Fruit fly (Drosophila melanogaster) whole organism, embryonic: ENCODE results near the gene Lcp65Aa.

Experiments
- Abd-B ChIP-seq: fragments of 200-800 bp; sonication (Bioruptor generic); optimal IDR thresholded peaks from 2 replicates; lab custom pipeline; 2018; ENCODE audit warnings: missing biosample characterization, mild to moderate bottlenecking, missing genetic modification characterization, moderate library complexity
- Atf-2 ChIP-seq: fragments of 200-800 bp; sonication (Bioruptor generic); optimal IDR thresholded peaks from 2 replicates; lab custom pipeline; 2016; ENCODE audit warnings: missing biosample characterization, missing genetic modification characterization
- Atf3 ChIP-seq: fragments of 200-800 bp; sonication (Bioruptor generic); optimal IDR thresholded peaks from 3 replicates; lab custom pipeline; 2016; ENCODE audit warnings: missing biosample characterization, missing genetic modification characterization
- B-H2 ChIP-seq: fragments of 200-800 bp; sonication (Bioruptor generic); optimal IDR thresholded peaks from 2 replicates; lab custom pipeline; 2018; ENCODE audit warnings: missing biosample characterization, mild to moderate bottlenecking, missing genetic modification characterization
- BtbVII ChIP-seq: fragments of 200-800 bp; sonication (Bioruptor generic); optimal IDR thresholded peaks from 3 replicates; lab custom pipeline; 2017; ENCODE audit warnings: missing biosample characterization, mild to moderate bottlenecking, missing genetic modification characterization
- CG10543 ChIP-seq: fragments of 200-800 bp; sonication (Bioruptor generic); optimal IDR thresholded peaks from 3 replicates; lab custom pipeline; 2017; ENCODE audit warnings: missing biosample characterization, mild to moderate bottlenecking, missing genetic modification characterization, moderate library complexity
- CG10654 ChIP-seq: fragments of 200-800 bp; sonication (Bioruptor generic); optimal IDR thresholded peaks from 2 replicates; lab custom pipeline; 2016; ENCODE audit warnings: missing biosample characterization, missing genetic modification characterization
- CG12744 ChIP-seq: fragments of 200-800 bp; sonication (Bioruptor generic); optimal IDR thresholded peaks from 2 replicates; lab custom pipeline; 2016; ENCODE audit warnings: missing biosample characterization, missing genetic modification characterization
- CG14667 ChIP-seq: fragments of 200-800 bp; sonication (Bioruptor generic); IDR thresholded peaks from 2 replicates; pipeline ENCODE4 v1.3.6; 2022; ENCODE audit warnings: missing biosample characterization, missing genetic modification characterization
- CG14860 ChIP-seq: fragments of 200-800 bp; sonication (Bioruptor generic); IDR thresholded peaks from 3 replicates; pipeline ENCODE4 v1.3.6; 2022; ENCODE audit warnings: missing biosample characterization, missing genetic modification characterization; ENCODE audit not compliant: partially characterized antibody
- CG1647 ChIP-seq: fragments of 200-800 bp; sonication (Bioruptor generic); optimal IDR thresholded peaks from 3 replicates; lab custom pipeline; 2016; ENCODE audit warnings: missing biosample characterization, missing genetic modification characterization
- CG18619 ChIP-seq: fragments of 200-800 bp; sonication (Bioruptor generic); optimal IDR thresholded peaks from 3 replicates; lab custom pipeline; 2017; ENCODE audit warnings: missing biosample characterization, mild to moderate bottlenecking, missing genetic modification characterization
- CG30403 ChIP-seq: fragments of 200-800 bp; sonication (Bioruptor generic); optimal IDR thresholded peaks from 3 replicates; lab custom pipeline; 2016; ENCODE audit warnings: missing biosample characterization, missing genetic modification characterization
- CG3065 ChIP-seq: fragments of 200-800 bp; sonication (Bioruptor generic); optimal IDR thresholded peaks from 2 replicates; lab custom pipeline; 2016; ENCODE audit warnings: missing biosample characterization, missing genetic modification characterization
- CG31388 ChIP-seq: fragments of 200-800 bp; sonication (Bioruptor generic); optimal IDR thresholded peaks from 2 replicates; lab custom pipeline; 2016; ENCODE audit warnings: missing biosample characterization, missing genetic modification characterization
- CG32772 ChIP-seq: fragments of 200-800 bp; sonication (Bioruptor generic); IDR thresholded peaks from 2 replicates; pipeline ENCODE4 v1.3.6; 2022; ENCODE audit warnings: missing biosample characterization, missing genetic modification characterization
- CG33557 ChIP-seq: fragments of 200-800 bp; sonication (Bioruptor generic); optimal IDR thresholded peaks from 2 replicates; lab custom pipeline; 2019; ENCODE audit warnings: missing biosample characterization, mild to moderate bottlenecking, missing genetic modification characterization, moderate library complexity
- CG3407 ChIP-seq: fragments of 200-800 bp; sonication (Bioruptor generic); optimal IDR thresholded peaks from 2 replicates; lab custom pipeline; 2018; ENCODE audit warnings: missing biosample characterization, mild to moderate bottlenecking, missing genetic modification characterization
- CG42726 ChIP-seq: fragments of 200-800 bp; sonication (Bioruptor generic); IDR thresholded peaks from 2 replicates; pipeline ENCODE4 v1.3.6; 2022; ENCODE audit warnings: missing biosample characterization, missing genetic modification characterization; ENCODE audit not compliant: partially characterized antibody
- CG6689 ChIP-seq: fragments of 200-800 bp; sonication (Bioruptor generic); IDR thresholded peaks from 2 replicates; pipeline ENCODE4 v1.3.6; 2022; ENCODE audit warnings: missing biosample characterization, missing genetic modification characterization
- CG6813 ChIP-seq: fragments of 200-800 bp; sonication (Bioruptor generic); optimal IDR thresholded peaks from 2 replicates; lab custom pipeline; 2017; ENCODE audit warnings: missing biosample characterization, missing genetic modification characterization, mild to moderate bottlenecking, moderate library complexity, missing genetic modification reagents
- CG7357 ChIP-seq: fragments of 200-800 bp; sonication (Bioruptor generic); IDR thresholded peaks from 3 replicates; pipeline ENCODE4 v1.3.6; 2022; ENCODE audit warnings: missing biosample characterization, missing genetic modification characterization
- CG8281 ChIP-seq: fragments of 200-800 bp; sonication (Bioruptor generic); optimal IDR thresholded peaks from 2 replicates; lab custom pipeline; 2018; ENCODE audit warnings: missing biosample characterization, mild to moderate bottlenecking, missing genetic modification characterization, moderate library complexity
- CHES-1-like ChIP-seq: fragments of 200-800 bp; sonication (Bioruptor generic); optimal IDR thresholded peaks from 2 replicates; lab custom pipeline; 2016; ENCODE audit warnings: missing biosample characterization, missing genetic modification characterization
- D19B ChIP-seq: fragments of 200-800 bp; sonication (Bioruptor generic); optimal IDR thresholded peaks from 2 replicates; lab custom pipeline; 2017; ENCODE audit warnings: missing biosample characterization, mild to moderate bottlenecking, missing genetic modification characterization
- Dad ChIP-seq: fragments of 200-800 bp; sonication (Bioruptor generic); optimal IDR thresholded peaks from 3 replicates; lab custom pipeline; 2016; ENCODE audit warnings: missing biosample characterization, missing genetic modification characterization
- Drgx ChIP-seq: fragments of 200-800 bp; sonication (Bioruptor generic); IDR thresholded peaks from 2 replicates; pipeline ENCODE4 v1.3.6; 2022; ENCODE audit warnings: missing biosample characterization, missing genetic modification characterization
- ERR ChIP-seq: fragments of 200-800 bp; sonication (Bioruptor generic); optimal IDR thresholded peaks from 2 replicates; lab custom pipeline; 2016; ENCODE audit warnings: missing biosample characterization, missing genetic modification characterization
- Hmr ChIP-seq: fragments of 200-800 bp; sonication (Bioruptor generic); optimal IDR thresholded peaks from 3 replicates; lab custom pipeline; 2017; ENCODE audit warnings: mild to moderate bottlenecking, missing biosample characterization, missing genetic modification reagents, missing genetic modification characterization
- Hr3 ChIP-seq: fragments of 200-800 bp; sonication (Bioruptor generic); optimal IDR thresholded peaks from 3 replicates; lab custom pipeline; 2016; ENCODE audit warnings: missing biosample characterization, missing genetic modification characterization
- Optix ChIP-seq: fragments of 200-800 bp; sonication (Bioruptor generic); IDR thresholded peaks from 3 replicates; pipeline ENCODE4 v1.3.6; 2022; ENCODE audit warnings: missing biosample characterization, missing genetic modification characterization
- Sin3A ChIP-seq: fragments of >200 bp; optimal IDR thresholded peaks from 2 replicates; lab custom pipeline; 2018
- bab2 ChIP-seq: fragments of 200-800 bp; sonication (Bioruptor generic); optimal IDR thresholded peaks from 2 replicates; lab custom pipeline; 2016; ENCODE audit warnings: missing biosample characterization, missing genetic modification characterization
- bowl ChIP-seq: fragments of 200-800 bp; sonication (Bioruptor generic); IDR thresholded peaks from 2 replicates; pipeline ENCODE4 v1.3.6; 2022; ENCODE audit warnings: missing biosample characterization, missing genetic modification characterization
- br ChIP-seq: fragments of >200 bp; optimal IDR thresholded peaks from 2 replicates; lab custom pipeline; 2017
- chn ChIP-seq: fragments of 200-800 bp; sonication (Bioruptor generic); optimal IDR thresholded peaks from 2 replicates; lab custom pipeline; 2016; ENCODE audit warnings: missing biosample characterization, missing genetic modification characterization
- corto ChIP-seq: fragments of 200-800 bp; sonication (Bioruptor generic); optimal IDR thresholded peaks from 2 replicates; lab custom pipeline; 2016; ENCODE audit warnings: missing biosample characterization, mild to moderate bottlenecking, missing genetic modification characterization, moderate library complexity
- dati ChIP-seq: fragments of 200-800 bp; sonication (Bioruptor generic); IDR thresholded peaks from 2 replicates; pipeline ENCODE4 v1.3.6; 2022; ENCODE audit warnings: missing biosample characterization, missing genetic modification characterization
- dysf ChIP-seq: fragments of 200-800 bp; sonication (Bioruptor generic); IDR thresholded peaks from 3 replicates; pipeline ENCODE4 v1.3.6; 2022; ENCODE audit warnings: missing biosample characterization, missing genetic modification characterization
- fd102C ChIP-seq: fragments of 200-800 bp; sonication (Bioruptor generic); optimal IDR thresholded peaks from 2 replicates; lab custom pipeline; 2018; ENCODE audit warnings: missing biosample characterization, mild to moderate bottlenecking, missing genetic modification characterization, moderate library complexity
- gcm2 ChIP-seq: fragments of 200-800 bp; sonication (Bioruptor generic); optimal IDR thresholded peaks from 2 replicates; lab custom pipeline; 2016; ENCODE audit warnings: missing biosample characterization, missing genetic modification characterization
- kah ChIP-seq: fragments of 200-800 bp; sonication (Bioruptor generic); optimal IDR thresholded peaks from 2 replicates; lab custom pipeline; 2018; ENCODE audit warnings: missing biosample characterization, mild to moderate bottlenecking, missing genetic modification characterization
- lab ChIP-seq: fragments of 200-800 bp; sonication (Bioruptor generic); optimal IDR thresholded peaks from 3 replicates; lab custom pipeline; 2017; ENCODE audit warnings: missing biosample characterization, missing genetic modification characterization, mild to moderate bottlenecking, moderate library complexity, missing genetic modification reagents
- lov ChIP-seq, 2 experiments: fragments of 200-800 bp in 1 of 2; fragments of >200 bp in 1 of 2; sonication (Bioruptor generic) in 1 of 2; IDR thresholded peaks in 1 of 2; optimal IDR thresholded peaks in 1 of 2; 2 replicates in 1 of 2; 3 replicates in 1 of 2; pipeline versions ENCODE4 v1.3.6 to Lab custom; 2017 to 2022; ENCODE audit warnings: missing biosample characterization in 1 of 2, missing genetic modification characterization in 1 of 2
- mld ChIP-seq: fragments of 200-800 bp; sonication (Bioruptor generic); IDR thresholded peaks from 3 replicates; pipeline ENCODE4 v1.3.6; 2022; ENCODE audit warnings: missing biosample characterization, missing genetic modification characterization; ENCODE audit not compliant: partially characterized antibody
- nerfin-1 ChIP-seq: fragments of 200-800 bp; sonication (Bioruptor generic); optimal IDR thresholded peaks from 3 replicates; lab custom pipeline; 2019; ENCODE audit warnings: missing biosample characterization, mild to moderate bottlenecking, missing genetic modification characterization, moderate library complexity
- otp ChIP-seq: fragments of 200-800 bp; sonication (Bioruptor generic); IDR thresholded peaks from 3 replicates; pipeline ENCODE4, ENCODE4 v1.3.6; 2022; ENCODE audit warnings: missing biosample characterization, missing genetic modification characterization
- p53 ChIP-seq: fragments of 200-800 bp; sonication (Bioruptor generic); optimal IDR thresholded peaks from 2 replicates; lab custom pipeline; 2016; ENCODE audit warnings: missing biosample characterization, missing genetic modification characterization
- shn ChIP-seq: fragments of 200-800 bp; sonication (Bioruptor generic); optimal IDR thresholded peaks from 3 replicates; lab custom pipeline; 2016; ENCODE audit warnings: missing biosample characterization, missing genetic modification characterization
- sna ChIP-seq: fragments of 200-800 bp; sonication (Bioruptor generic); IDR thresholded peaks from 2 replicates; pipeline ENCODE4 v1.3.6; 2022; ENCODE audit warnings: missing biosample characterization, missing genetic modification characterization; ENCODE audit not compliant: partially characterized antibody
- wdn ChIP-seq: fragments of 200-800 bp; sonication (Bioruptor generic); IDR thresholded peaks from 2 replicates; pipeline ENCODE4 v1.3.6; 2022; ENCODE audit warnings: missing biosample characterization, missing genetic modification characterization

The Lcp65Aa gene

DNA sequence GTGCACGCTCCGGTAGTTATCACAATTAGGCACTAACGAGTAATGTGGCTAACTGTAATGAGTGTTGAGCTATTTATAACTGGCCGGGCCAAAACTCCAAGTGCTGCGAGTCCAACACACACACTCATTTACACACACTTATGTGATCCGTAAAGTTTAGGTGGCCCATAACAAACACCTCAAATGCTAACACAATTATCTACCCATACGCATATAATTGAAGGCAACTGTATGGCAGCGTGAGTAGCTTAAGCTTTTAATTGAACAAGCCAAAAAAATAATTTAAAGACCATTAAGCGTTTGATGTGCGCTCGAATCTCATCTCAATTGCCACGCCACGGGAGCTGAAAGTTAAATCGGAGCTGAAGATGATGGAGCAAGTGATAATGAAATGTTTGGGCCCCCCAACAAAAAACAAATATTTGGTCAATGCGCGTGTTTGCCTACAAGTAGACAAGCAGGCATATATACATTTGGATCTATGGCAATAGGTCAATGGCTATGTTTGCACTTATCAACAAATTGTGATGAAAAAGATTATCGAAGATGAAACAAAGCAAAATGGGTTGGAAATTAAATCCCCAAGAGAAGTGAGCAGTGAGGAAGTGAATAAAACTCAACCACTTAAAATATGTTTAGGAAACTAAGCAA is 11.1 kb upstream of the Lcp65Aa start, which contains the start of gene Cpr65Av (continued):
- no peak for TF ChIP-seq CHES-1-like (GFP tag; lab: Kevin White, UChicago)
- TF ChIP-seq bab2 (GFP tag; lab: Kevin White, UChicago): no peak
- TF ChIP-seq CG42726: no peak
- TF ChIP-seq mld (GFP tag; lab: Robert Waterston, UW): no peak
- peak; percentile 25 for TF ChIP-seq lab
- no peak for TF ChIP-seq Dad (GFP tag; lab: Kevin White, UChicago)
- TF ChIP-seq bowl (GFP tag; lab: Robert Waterston, UW): no peak
- no peak for TF ChIP-seq CG30403 (GFP tag; lab: Kevin White, UChicago)
- no peak for TF ChIP-seq Hr3 (GFP tag; lab: Kevin White, UChicago)
- TF ChIP-seq CG3065 (GFP tag; lab: Kevin White, UChicago): no peak
- no peak for TF ChIP-seq CG33557 (GFP tag; lab: Kevin White, UChicago)
- no peak for TF ChIP-seq sna (GFP tag; lab: Robert Waterston, UW)
- no peak for TF ChIP-seq Sin3A (lab: Kevin White, UChicago)
- peak; percentile 16 for TF ChIP-seq CG18619 (GFP tag; lab: Kevin White, UChicago)
- no peak for TF ChIP-seq D19B (GFP tag; lab: Kevin White, UChicago)
- TF ChIP-seq Drgx (GFP tag; lab: Robert Waterston, UW): no peak
- TF ChIP-seq BtbVII: peak; percentile 5
- no peak for TF ChIP-seq gcm2 (GFP tag; lab: Kevin White, UChicago)
- TF ChIP-seq CG7357 (GFP tag; lab: Robert Waterston, UW): no peak
- TF ChIP-seq otp (GFP tag; lab: Robert Waterston, UW): peak; percentile 17; the same call in 1 of the 3 replicates
- TF ChIP-seq CG12744 (GFP tag; lab: Kevin White, UChicago): no peak
- TF ChIP-seq Abd-B (GFP tag; lab: Kevin White, UChicago): no peak
- TF ChIP-seq CG6813: no peak
- no peak for TF ChIP-seq nerfin-1
- no peak for TF ChIP-seq Hmr (GFP tag; lab: Kevin White, UChicago)
- TF ChIP-seq CG32772 (GFP tag; lab: Robert Waterston, UW): no peak
- no peak for TF ChIP-seq B-H2 (GFP tag; lab: Kevin White, UChicago)
- no peak for TF ChIP-seq CG14860 (GFP tag; lab: Robert Waterston, UW)
- TF ChIP-seq kah (GFP tag; lab: Kevin White, UChicago): no peak
- TF ChIP-seq corto (GFP tag; lab: Kevin White, UChicago): no peak
- TF ChIP-seq shn (GFP tag; lab: Kevin White, UChicago): no peak
- no peak for TF ChIP-seq CG6689
- no peak for TF ChIP-seq fd102C (GFP tag; lab: Kevin White, UChicago)
- TF ChIP-seq ERR (GFP tag; lab: Kevin White, UChicago): no peak
- TF ChIP-seq CG10654 (GFP tag; lab: Kevin White, UChicago): no peak
- TF ChIP-seq CG3407 (GFP tag; lab: Kevin White, UChicago): peak; percentile 26
- peak; percentile 6 for TF ChIP-seq Atf3
- TF ChIP-seq CG31388 (GFP tag; lab: Kevin White, UChicago): no peak
- TF ChIP-seq CG10543 (GFP tag; lab: Kevin White, UChicago): no peak
- no peak for TF ChIP-seq dysf (GFP tag; lab: Robert Waterston, UW)
- no peak for TF ChIP-seq dati (GFP tag; lab: Robert Waterston, UW)
- TF ChIP-seq CG1647: no peak
- no peak for TF ChIP-seq CG8281 (tag; lab: Kevin White, UChicago)
- TF ChIP-seq CG14667 (GFP tag; lab: Robert Waterston, UW): no peak
- no peak for TF ChIP-seq Optix (GFP tag; lab: Robert Waterston, UW)
- TF ChIP-seq Atf-2 (GFP tag; lab: Kevin White, UChicago): no peak
- TF ChIP-seq p53: no peak
- TF ChIP-seq wdn (GFP tag; lab: Robert Waterston, UW): no peak
- no peak for TF ChIP-seq br
- no peak for TF ChIP-seq chn (GFP tag; lab: Kevin White, UChicago)
- TF ChIP-seq lov (optimal IDR thresholded peaks at IDR 0.05; lab: Kevin White, UChicago): no peak
- no peak for TF ChIP-seq lov (GFP tag; IDR thresholded peaks at IDR 0.05; lab: Robert Waterston, UW)
